Worm (Caenorhabditis elegans): ENCODE results near the gene C49H3.6.

The C49H3.6 gene

ce11 chrIV:7910197-7910735 lies 6.7 kb downstream of the C49H3.6 start, which contains the start of the genes npp-27 and ntl-4:
npp-27 (minus strand) TSS chrIV:7910247.
ntl-4 (plus strand) TSS chrIV:7910575.
- TF ChIP-seq him-1 (tag; optimal IDR thresholded peaks at IDR 0.05) (no peak), dao-5 (tag; optimal IDR thresholded peaks at IDR 0.05) (no peak), W03F9.2 (tag; optimal IDR thresholded peaks at IDR 0.05) (no peak)

- TF ChIP-seq W03F9.2 (tag; optimal IDR thresholded peaks at IDR 0.05) = no peak
- no peak for TF ChIP-seq dao-5 (tag; optimal IDR thresholded peaks at IDR 0.05)
- no peak for TF ChIP-seq him-1 (tag; optimal IDR thresholded peaks at IDR 0.05)
Measured at ce11 chrIV:7914991-7915390, 11.5 kb downstream of the C49H3.6 start, which contains the start of gene C49H3.4. C49H3.4 (plus strand) TSS chrIV:7915291.

- TF ChIP-seq him-1 (tag; optimal IDR thresholded peaks at IDR 0.05) = no peak
- TF ChIP-seq W03F9.2 (tag; optimal IDR thresholded peaks at IDR 0.05) = no peak
- no peak for TF ChIP-seq dao-5 (tag; optimal IDR thresholded peaks at IDR 0.05)
Measured at ce11 chrIV:7916907-7917306, 13.4 kb downstream of the C49H3.6 start.

ce11 chrIV:7917881-7918280 lies 14.3 kb downstream of the C49H3.6 start:
- TF ChIP-seq him-1 (tag; optimal IDR thresholded peaks at IDR 0.05) (no peak), dao-5 (tag; optimal IDR thresholded peaks at IDR 0.05) (no peak), W03F9.2 (tag; optimal IDR thresholded peaks at IDR 0.05) (no peak)

ce11 chrIV:7920126-7920525 lies 16.6 kb downstream of the C49H3.6 start, which contains the start of gene C49H3.16:
C49H3.16 (plus strand) TSS chrIV:7920426.
- no peak for TF ChIP-seq W03F9.2 (tag; optimal IDR thresholded peaks at IDR 0.05)
- TF ChIP-seq dao-5 (tag; optimal IDR thresholded peaks at IDR 0.05) = no peak
- no peak for TF ChIP-seq him-1 (tag; optimal IDR thresholded peaks at IDR 0.05)

ce11 chrIV:7923982-7924480 lies 20.5 kb downstream of the C49H3.6 start, which contains the start of the genes xpo-3 and C49H3.3:
xpo-3 (minus strand) TSS chrIV:7924032.
C49H3.3 (plus strand) TSS chrIV:7924350.
- peak; percentile 79 for TF ChIP-seq W03F9.2 (tag; optimal IDR thresholded peaks at IDR 0.05)
- no peak for TF ChIP-seq dao-5 (tag; optimal IDR thresholded peaks at IDR 0.05)

ce11 chrIV:7924975-7925828 lies 21.7 kb downstream of the C49H3.6 start:
- TF ChIP-seq him-1 (tag; optimal IDR thresholded peaks at IDR 0.05) (no peak), W03F9.2 (tag; optimal IDR thresholded peaks at IDR 0.05) (no peak), dao-5 (tag; optimal IDR thresholded peaks at IDR 0.05) (no peak)

- TF ChIP-seq W03F9.2 (tag; optimal IDR thresholded peaks at IDR 0.05) (peak; percentile 23), dao-5 (tag; optimal IDR thresholded peaks at IDR 0.05) (no peak), him-1 (tag; optimal IDR thresholded peaks at IDR 0.05) (no peak)
Measured at ce11 chrIV:7926102-7926840, 22.7 kb downstream of the C49H3.6 start, which contains the start of gene rps-2. rps-2 (minus strand) TSS chrIV:7926391.

- no peak for TF ChIP-seq W03F9.2 (tag; optimal IDR thresholded peaks at IDR 0.05)
- TF ChIP-seq dao-5 (tag; optimal IDR thresholded peaks at IDR 0.05) = no peak
Measured at ce11 chrIV:7927218-7927617, 23.7 kb downstream of the C49H3.6 start, which contains the start of gene C49H3.12. C49H3.12 (minus strand) TSS chrIV:7927318.

- TF ChIP-seq dao-5 (tag; optimal IDR thresholded peaks at IDR 0.05) (no peak), him-1 (tag; optimal IDR thresholded peaks at IDR 0.05) (no peak), W03F9.2 (tag; optimal IDR thresholded peaks at IDR 0.05) (no peak)
Measured at ce11 chrIV:7927852-7928251, 24.3 kb downstream of the C49H3.6 start, which contains the start of gene gcy-8. gcy-8 (plus strand) TSS chrIV:7928152.

ce11 chrIV:7931873-7932272 lies 28.3 kb downstream of the C49H3.6 start:
- no peak for TF ChIP-seq dao-5 (tag; optimal IDR thresholded peaks at IDR 0.05)

- TF ChIP-seq W03F9.2 (tag; optimal IDR thresholded peaks at IDR 0.05) (no peak), dao-5 (tag; optimal IDR thresholded peaks at IDR 0.05) (no peak), him-1 (tag; optimal IDR thresholded peaks at IDR 0.05) (no peak)
Measured at ce11 chrIV:7933733-7934132, 30.2 kb downstream of the C49H3.6 start, which contains the start of gene bbs-2. bbs-2 (plus strand) TSS chrIV:7934033.

ce11 chrIV:7938834-7939233 lies 35.3 kb downstream of the C49H3.6 start, which contains the start of gene F20D12.7:
F20D12.7 (minus strand) TSS chrIV:7938934.
- TF ChIP-seq him-1 (tag; optimal IDR thresholded peaks at IDR 0.05) (no peak), dao-5 (tag; optimal IDR thresholded peaks at IDR 0.05) (no peak), W03F9.2 (tag; optimal IDR thresholded peaks at IDR 0.05) (no peak)
